Fruit fly (Drosophila melanogaster) whole organism, pupa: Measurements from ENCODE around the gene Doc2.
A peak's percentile ranks its signal among the peaks of the same experiment; 100 is the strongest.

Source experiments
- CG10348 ChIP-seq: fragments of 200-800 bp; sonication (Bioruptor generic); IDR thresholded peaks from 2 replicates; pipeline ENCODE4 v1.3.6; 2022; ENCODE audit warnings: missing biosample characterization, missing genetic modification characterization
- CG12605 ChIP-seq: fragments of 200-800 bp; sonication (Bioruptor generic); IDR thresholded peaks from 2 replicates; pipeline ENCODE4 v1.3.6; 2022; ENCODE audit warnings: missing biosample characterization, missing genetic modification characterization
- CG13204 ChIP-seq: fragments of 200-800 bp; sonication (Bioruptor generic); optimal IDR thresholded peaks from 2 replicates; lab custom pipeline; 2018; ENCODE audit warnings: missing biosample characterization, mild to moderate bottlenecking, missing genetic modification characterization, moderate library complexity
- CG14655 ChIP-seq: fragments of 200-800 bp; sonication (Bioruptor generic); optimal IDR thresholded peaks from 3 replicates; lab custom pipeline; 2017; ENCODE audit warnings: mild to moderate bottlenecking, missing biosample characterization, missing genetic modification reagents, missing genetic modification characterization
- CG15710 ChIP-seq: fragments of 200-800 bp; sonication (Bioruptor generic); optimal IDR thresholded peaks from 2 replicates; lab custom pipeline; 2018; ENCODE audit warnings: missing biosample characterization, mild to moderate bottlenecking, missing genetic modification characterization, moderate library complexity
- CG17806 ChIP-seq: fragments of 200-800 bp; sonication (Bioruptor generic); optimal IDR thresholded peaks from 2 replicates; lab custom pipeline; 2018; ENCODE audit warnings: missing biosample characterization, mild to moderate bottlenecking, missing genetic modification characterization, moderate library complexity
- CG32121 ChIP-seq: fragments of 200-800 bp; sonication (Bioruptor generic); IDR thresholded peaks from 2 replicates; pipeline ENCODE4 v1.3.6; 2022; ENCODE audit warnings: missing biosample characterization, missing genetic modification characterization
- CG34367 ChIP-seq: fragments of 200-800 bp; sonication (Bioruptor generic); optimal IDR thresholded peaks from 2 replicates; lab custom pipeline; 2018; ENCODE audit warnings: missing biosample characterization, mild to moderate bottlenecking, missing genetic modification characterization
- CG4496 ChIP-seq: fragments of 200-800 bp; sonication (Bioruptor generic); IDR thresholded peaks from 3 replicates; pipeline ENCODE4 v1.3.6; 2022; ENCODE audit warnings: missing biosample characterization, missing genetic modification characterization
- CG8159 ChIP-seq: fragments of 200-800 bp; sonication (Bioruptor generic); optimal IDR thresholded peaks from 3 replicates; lab custom pipeline; 2018; ENCODE audit warnings: missing biosample characterization, mild to moderate bottlenecking, missing genetic modification characterization, moderate library complexity
- CG8301 ChIP-seq: fragments of 200-800 bp; sonication (Bioruptor generic); optimal IDR thresholded peaks from 2 replicates; lab custom pipeline; 2018; ENCODE audit warnings: missing biosample characterization, mild to moderate bottlenecking, missing genetic modification characterization
- CG9948 ChIP-seq: fragments of 200-800 bp; sonication (Bioruptor generic); optimal IDR thresholded peaks from 2 replicates; lab custom pipeline; 2018; ENCODE audit warnings: missing biosample characterization, mild to moderate bottlenecking, missing genetic modification characterization, moderate library complexity
- D1 ChIP-seq: fragments of 200-800 bp; sonication (Bioruptor generic); optimal IDR thresholded peaks from 2 replicates; lab custom pipeline; 2018; ENCODE audit warnings: missing biosample characterization, mild to moderate bottlenecking, missing genetic modification characterization, moderate library complexity
- EcR ChIP-seq: fragments of 200-800 bp; sonication (Bioruptor generic); optimal IDR thresholded peaks from 3 replicates; lab custom pipeline; 2019; ENCODE audit warnings: missing biosample characterization, missing genetic modification characterization, mild to moderate bottlenecking, moderate library complexity, missing genetic modification reagents
- Ets98B ChIP-seq: fragments of 200-800 bp; sonication (Bioruptor generic); IDR thresholded peaks from 2 replicates; pipeline ENCODE4 v1.3.6; 2022; ENCODE audit warnings: missing biosample characterization, missing genetic modification characterization
- Pif1A ChIP-seq: fragments of 200-800 bp; sonication (Bioruptor generic); optimal IDR thresholded peaks from 3 replicates; lab custom pipeline; 2016; ENCODE audit warnings: missing biosample characterization, missing genetic modification characterization
- Pif1B ChIP-seq: fragments of 200-800 bp; sonication (Bioruptor generic); optimal IDR thresholded peaks from 3 replicates; lab custom pipeline; 2016; ENCODE audit warnings: missing biosample characterization, missing genetic modification characterization
- Snoo ChIP-seq: fragments of 200-800 bp; sonication (Bioruptor generic); optimal IDR thresholded peaks from 3 replicates; lab custom pipeline; 2017; ENCODE audit warnings: missing biosample characterization, mild to moderate bottlenecking, missing genetic modification characterization, inconsistent platforms
- fd96Ca ChIP-seq: fragments of 200-800 bp; sonication (Bioruptor generic); IDR thresholded peaks from 3 replicates; pipeline ENCODE4 v1.3.6; 2022; ENCODE audit warnings: missing biosample characterization, missing genetic modification characterization
- gl ChIP-seq: fragments of 200-800 bp; sonication (Bioruptor generic); optimal IDR thresholded peaks from 2 replicates; lab custom pipeline; 2018; ENCODE audit warnings: missing biosample characterization, mild to moderate bottlenecking, missing genetic modification characterization
- rn ChIP-seq: fragments of 200-800 bp; sonication (Bioruptor generic); IDR thresholded peaks from 2 replicates; pipeline ENCODE4 v1.3.6; 2022; ENCODE audit warnings: missing biosample characterization, missing genetic modification characterization

The Doc2 gene

dm6 chr3L:9055870-9056807 lies 37.1 kb upstream of the Doc2 start:
- TF ChIP-seq Pif1A: peak; percentile 50
- TF ChIP-seq CG8159 (tag; lab: Kevin White, UChicago): no peak
- TF ChIP-seq CG13204 (GFP tag; lab: Kevin White, UChicago): peak; percentile 92
- no peak for TF ChIP-seq CG8301 (tag; lab: Kevin White, UChicago)
- TF ChIP-seq CG34367 (tag; lab: Kevin White, UChicago): no peak
- peak; percentile 90 for TF ChIP-seq EcR (GFP tag; lab: Kevin White, UChicago)
- peak; percentile 23; the same call in 1 of the 2 replicates for TF ChIP-seq Ets98B (GFP tag; lab: Robert Waterston, UW)
- TF ChIP-seq CG4496: peak; percentile 49; the same call in 1 of the 3 replicates
- peak; percentile 48; the same call in 1 of the 3 replicates for TF ChIP-seq fd96Ca (GFP tag; lab: Robert Waterston, UW)
- TF ChIP-seq Snoo (tag; lab: Kevin White, UChicago): peak; percentile 11
- 0 out of 2 replicates have a peak, but pooled peaks have one; percentile 40 for TF ChIP-seq CG12605
- TF ChIP-seq CG32121: peak; percentile 51; the same call in 1 of the 2 replicates
- TF ChIP-seq, all 21 proteins: peak for 9

- TF ChIP-seq CG14655 (no peak), EcR (GFP tag; lab: Kevin White, UChicago) (no peak), CG10348 (GFP tag; lab: Robert Waterston, UW) (no peak), Ets98B (GFP tag; lab: Robert Waterston, UW) (no peak), Pif1B (GFP tag; lab: Kevin White, UChicago) (no peak), CG34367 (tag; lab: Kevin White, UChicago) (no peak), Pif1A (no peak), CG15710 (tag; lab: Kevin White, UChicago) (no peak), fd96Ca (GFP tag; lab: Robert Waterston, UW) (no peak), CG17806 (no peak), rn (no peak), CG8159 (tag; lab: Kevin White, UChicago) (no peak)
Measured at dm6 chr3L:9054822-9055407, 35.9 kb upstream of the Doc2 start.

dm6 chr3L:9054239-9054638 lies 35.2 kb upstream of the Doc2 start:
- no peak for TF ChIP-seq CG9948 (tag; lab: Kevin White, UChicago)
- TF ChIP-seq CG10348 (GFP tag; lab: Robert Waterston, UW): no peak
- TF ChIP-seq CG4496: no peak
- TF ChIP-seq CG34367 (tag; lab: Kevin White, UChicago): no peak
- TF ChIP-seq CG8301 (tag; lab: Kevin White, UChicago): no peak
- TF ChIP-seq Ets98B (GFP tag; lab: Robert Waterston, UW): no peak
- TF ChIP-seq CG15710 (tag; lab: Kevin White, UChicago): no peak
- TF ChIP-seq CG14655: no peak
- TF ChIP-seq CG32121: no peak
- TF ChIP-seq CG8159 (tag; lab: Kevin White, UChicago): no peak
- TF ChIP-seq CG12605: no peak
- TF ChIP-seq fd96Ca (GFP tag; lab: Robert Waterston, UW): no peak
- no peak for TF ChIP-seq Pif1A
- no peak for TF ChIP-seq Pif1B (GFP tag; lab: Kevin White, UChicago)
- no peak for TF ChIP-seq D1 (tag; lab: Kevin White, UChicago)
- TF ChIP-seq CG17806: no peak
- TF ChIP-seq rn: no peak

dm6 chr3L:9052798-9053541 lies 33.9 kb upstream of the Doc2 start:
- TF ChIP-seq EcR (GFP tag; lab: Kevin White, UChicago) (no peak), Ets98B (GFP tag; lab: Robert Waterston, UW) (no peak), CG32121 (no peak), Pif1A (no peak)

- TF ChIP-seq Pif1B (GFP tag; lab: Kevin White, UChicago): no peak
- no peak for TF ChIP-seq CG8301 (tag; lab: Kevin White, UChicago)
- TF ChIP-seq EcR (GFP tag; lab: Kevin White, UChicago): no peak
- TF ChIP-seq CG10348 (GFP tag; lab: Robert Waterston, UW): no peak
- TF ChIP-seq CG17806: no peak
- TF ChIP-seq CG34367 (tag; lab: Kevin White, UChicago): no peak
- TF ChIP-seq Pif1A: no peak
- TF ChIP-seq gl (tag; lab: Kevin White, UChicago): no peak
- no peak for TF ChIP-seq CG8159 (tag; lab: Kevin White, UChicago)
- no peak for TF ChIP-seq fd96Ca (GFP tag; lab: Robert Waterston, UW)
- TF ChIP-seq CG14655: no peak
- no peak for TF ChIP-seq CG9948 (tag; lab: Kevin White, UChicago)
- no peak for TF ChIP-seq CG32121
- no peak for TF ChIP-seq CG15710 (tag; lab: Kevin White, UChicago)
Measured at dm6 chr3L:9051830-9052259, 32.8 kb upstream of the Doc2 start.
